Fruit fly (Drosophila melanogaster) whole organism, prepupa: Measurements from ENCODE around the gene CG4887.

Source experiments
- Blimp-1 ChIP-seq: fragments of 200-800 bp; sonication (Bioruptor generic); optimal IDR thresholded peaks from 3 replicates; lab custom pipeline; 2017; ENCODE audit warnings: missing biosample characterization, missing genetic modification characterization, mild to moderate bottlenecking, moderate library complexity, missing genetic modification reagents
- CG10631 ChIP-seq: fragments of 200-800 bp; sonication (Bioruptor generic); optimal IDR thresholded peaks from 2 replicates; lab custom pipeline; 2016; ENCODE audit warnings: missing biosample characterization, missing genetic modification characterization
- CG11294 ChIP-seq: fragments of 200-800 bp; sonication (Bioruptor generic); IDR thresholded peaks from 2 replicates; pipeline ENCODE4 v1.3.6; 2022; ENCODE audit warnings: missing biosample characterization, missing genetic modification characterization
- CG11762 ChIP-seq: fragments of 200-800 bp; sonication (Bioruptor generic); optimal IDR thresholded peaks from 3 replicates; lab custom pipeline; 2016; ENCODE audit warnings: missing biosample characterization, missing genetic modification characterization; ENCODE audit not compliant: insufficient read depth
- CG11902 ChIP-seq: fragments of 200-800 bp; sonication (Bioruptor generic); optimal IDR thresholded peaks from 3 replicates; lab custom pipeline; 2016; ENCODE audit warnings: missing biosample characterization, missing genetic modification characterization
- CG15336 ChIP-seq: fragments of 200-800 bp; sonication (Bioruptor generic); IDR thresholded peaks from 2 replicates; pipeline ENCODE4 v1.3.6; 2022; ENCODE audit warnings: missing biosample characterization, missing genetic modification characterization
- CG1621 ChIP-seq: fragments of 200-800 bp; sonication (Bioruptor generic); optimal IDR thresholded peaks from 3 replicates; lab custom pipeline; 2018; ENCODE audit warnings: missing biosample characterization, mild to moderate bottlenecking, missing genetic modification characterization
- CG16779 ChIP-seq: fragments of 200-800 bp; sonication (Bioruptor generic); optimal IDR thresholded peaks from 3 replicates; lab custom pipeline; 2017; ENCODE audit warnings: missing biosample characterization, mild to moderate bottlenecking, missing genetic modification characterization
- CG3032 ChIP-seq: fragments of 200-800 bp; optimal IDR thresholded peaks from 2 replicates; lab custom pipeline; 2019; ENCODE audit warnings: missing biosample characterization, mild to moderate bottlenecking, missing genetic modification characterization, moderate library complexity
- CG31627 ChIP-seq: fragments of 200-800 bp; sonication (Bioruptor generic); optimal IDR thresholded peaks from 3 replicates; lab custom pipeline; 2016; ENCODE audit warnings: missing biosample characterization, missing genetic modification characterization
- CG32006 ChIP-seq: fragments of 200-800 bp; sonication (Bioruptor generic); optimal IDR thresholded peaks from 3 replicates; lab custom pipeline; 2017; ENCODE audit warnings: missing biosample characterization, mild to moderate bottlenecking, missing genetic modification characterization
- CG34406 ChIP-seq: fragments of 200-800 bp; sonication (Bioruptor generic); optimal IDR thresholded peaks from 3 replicates; lab custom pipeline; 2016; ENCODE audit warnings: missing biosample characterization, missing genetic modification characterization
- CG3919 ChIP-seq: fragments of 200-800 bp; sonication (Bioruptor generic); optimal IDR thresholded peaks from 3 replicates; lab custom pipeline; 2016; ENCODE audit warnings: missing biosample characterization, missing genetic modification characterization
- CG6163 ChIP-seq: fragments of 200-800 bp; sonication (Bioruptor generic); IDR thresholded peaks from 3 replicates; pipeline ENCODE4 v1.3.6; 2022; ENCODE audit warnings: missing biosample characterization, missing genetic modification characterization
- CG6792 ChIP-seq: fragments of 200-800 bp; sonication (Bioruptor generic); optimal IDR thresholded peaks from 3 replicates; lab custom pipeline; 2016; ENCODE audit warnings: missing biosample characterization, missing genetic modification characterization
- CG6808 ChIP-seq: fragments of 200-800 bp; sonication (Bioruptor generic); optimal IDR thresholded peaks from 3 replicates; lab custom pipeline; 2017; ENCODE audit warnings: missing biosample characterization, missing genetic modification characterization, mild to moderate bottlenecking, moderate library complexity, missing genetic modification reagents
- CG6854 ChIP-seq: fragments of 200-800 bp; sonication (Bioruptor generic); optimal IDR thresholded peaks from 2 replicates; lab custom pipeline; 2017; ENCODE audit warnings: missing biosample characterization, mild to moderate bottlenecking, missing genetic modification characterization
- CG8119 ChIP-seq: fragments of 200-800 bp; sonication (Bioruptor generic); IDR thresholded peaks from 3 replicates; pipeline ENCODE4 v1.3.6; 2022; ENCODE audit warnings: missing biosample characterization, missing genetic modification characterization
- CG8319 ChIP-seq: fragments of 200-800 bp; sonication (Bioruptor generic); optimal IDR thresholded peaks from 3 replicates; lab custom pipeline; 2016; ENCODE audit warnings: missing biosample characterization, missing genetic modification characterization
- CG8632 ChIP-seq: fragments of 200-800 bp; sonication (Bioruptor generic); optimal IDR thresholded peaks from 3 replicates; lab custom pipeline; 2016; ENCODE audit warnings: missing biosample characterization, missing genetic modification characterization
- CG9139 ChIP-seq: fragments of 200-800 bp; sonication (Bioruptor generic); optimal IDR thresholded peaks from 3 replicates; lab custom pipeline; 2017; ENCODE audit warnings: missing biosample characterization, mild to moderate bottlenecking, missing genetic modification characterization
- Eip75B ChIP-seq: fragments of 200-800 bp; sonication (Bioruptor generic); optimal IDR thresholded peaks from 3 replicates; lab custom pipeline; 2016; ENCODE audit warnings: missing biosample characterization, missing genetic modification characterization
- Eip78C ChIP-seq: fragments of 200-800 bp; sonication (Bioruptor generic); peaks from one replicate; lab custom pipeline; 2016; ENCODE audit warnings: missing biosample characterization, missing genetic modification characterization
- Ets96B ChIP-seq: fragments of 200-800 bp; optimal IDR thresholded peaks from 2 replicates; lab custom pipeline; 2019; ENCODE audit warnings: missing biosample characterization, mild to moderate bottlenecking, missing genetic modification characterization, moderate library complexity
- Gug ChIP-seq: fragments of 200-800 bp; sonication (Bioruptor generic); IDR thresholded peaks from 2 replicates; pipeline ENCODE4 v1.3.6; 2022; ENCODE audit warnings: missing biosample characterization, missing genetic modification characterization
- Hr38 ChIP-seq: sonication (Bioruptor generic); optimal IDR thresholded peaks from 2 replicates; lab custom pipeline; 2016; ENCODE audit warnings: missing biosample characterization, missing genetic modification characterization
- Hr39 ChIP-seq: fragments of 200-800 bp; sonication (Bioruptor generic); optimal IDR thresholded peaks from 2 replicates; lab custom pipeline; 2016; ENCODE audit warnings: missing biosample characterization, missing genetic modification characterization
- Hr4 ChIP-seq: fragments of 200-800 bp; sonication (Bioruptor generic); optimal IDR thresholded peaks from 3 replicates; lab custom pipeline; 2016; ENCODE audit warnings: missing biosample characterization, missing genetic modification characterization
- Lpt ChIP-seq: fragments of 200-800 bp; sonication (Bioruptor generic); optimal IDR thresholded peaks from 3 replicates; lab custom pipeline; 2016; ENCODE audit warnings: missing biosample characterization, missing genetic modification characterization
- Smox ChIP-seq: fragments of 200-800 bp; sonication (Bioruptor generic); optimal IDR thresholded peaks from 3 replicates; lab custom pipeline; 2016; ENCODE audit warnings: missing biosample characterization, missing genetic modification characterization
- Sox102F ChIP-seq: fragments of 200-800 bp; sonication (Bioruptor generic); optimal IDR thresholded peaks from 2 replicates; lab custom pipeline; 2016; ENCODE audit warnings: missing biosample characterization, mild to moderate bottlenecking, missing genetic modification characterization
- Sox14 ChIP-seq: fragments of 200-800 bp; sonication (Bioruptor generic); optimal IDR thresholded peaks from 3 replicates; lab custom pipeline; 2016; ENCODE audit warnings: missing biosample characterization, missing genetic modification characterization
- Sox15 ChIP-seq: fragments of 200-800 bp; sonication (Bioruptor generic); optimal IDR thresholded peaks from 3 replicates; lab custom pipeline; 2016; ENCODE audit warnings: missing biosample characterization, missing genetic modification characterization
- achi ChIP-seq: fragments of 200-800 bp; sonication (Bioruptor generic); optimal IDR thresholded peaks from 3 replicates; lab custom pipeline; 2016; ENCODE audit warnings: missing biosample characterization, missing genetic modification characterization
- acj6 ChIP-seq: fragments of 200-800 bp; sonication (Bioruptor generic); optimal IDR thresholded peaks from 3 replicates; lab custom pipeline; 2016; ENCODE audit warnings: missing biosample characterization, missing genetic modification characterization
- cyc ChIP-seq: fragments of 200-800 bp; sonication (Bioruptor generic); optimal IDR thresholded peaks from 3 replicates; lab custom pipeline; 2016; ENCODE audit warnings: missing biosample characterization, missing genetic modification characterization
- dac ChIP-seq: fragments of 200-800 bp; sonication (Bioruptor generic); optimal IDR thresholded peaks from 2 replicates; lab custom pipeline; 2017; ENCODE audit warnings: missing biosample characterization, mild to moderate bottlenecking, missing genetic modification characterization
- dsx ChIP-seq: fragments of 200-800 bp; optimal IDR thresholded peaks from 3 replicates; lab custom pipeline; 2019; ENCODE audit warnings: missing biosample characterization, mild to moderate bottlenecking, missing genetic modification characterization, moderate library complexity; ENCODE audit not compliant: poor library complexity, severe bottlenecking
- eg ChIP-seq: fragments of 200-800 bp; sonication (Bioruptor generic); IDR thresholded peaks from 3 replicates; pipeline ENCODE4 v1.3.6; 2022; ENCODE audit warnings: missing biosample characterization, missing genetic modification characterization
- esn ChIP-seq: fragments of 200-800 bp; sonication (Bioruptor generic); optimal IDR thresholded peaks from 2 replicates; lab custom pipeline; 2016; ENCODE audit warnings: missing biosample characterization, mild to moderate bottlenecking, missing genetic modification characterization, moderate library complexity
- fd59A ChIP-seq: fragments of 200-800 bp; sonication (Bioruptor generic); optimal IDR thresholded peaks from 2 replicates; lab custom pipeline; 2017; ENCODE audit warnings: missing biosample characterization, mild to moderate bottlenecking, missing genetic modification characterization, missing genetic modification reagents
- fd85E ChIP-seq: fragments of 200-800 bp; sonication (Bioruptor generic); optimal IDR thresholded peaks from 3 replicates; lab custom pipeline; 2016; ENCODE audit warnings: missing biosample characterization, missing genetic modification characterization
- fkh ChIP-seq: fragments of 200-800 bp; sonication (Bioruptor generic); optimal IDR thresholded peaks from 3 replicates; lab custom pipeline; 2017; ENCODE audit warnings: missing biosample characterization, mild to moderate bottlenecking, missing genetic modification characterization, moderate library complexity
- lz ChIP-seq: fragments of 200-800 bp; sonication (Bioruptor generic); optimal IDR thresholded peaks from 3 replicates; lab custom pipeline; 2016; ENCODE audit warnings: missing biosample characterization, missing genetic modification characterization
- salr ChIP-seq, 2 experiments: fragments of 200-800 bp; sonication (Bioruptor generic); optimal IDR thresholded peaks; 3 replicates each; lab custom pipeline; 2016 to 2018; ENCODE audit warnings: missing biosample characterization in 2 of 2, missing genetic modification characterization in 2 of 2, mild to moderate bottlenecking in 1 of 2
- spab ChIP-seq: fragments of 200-800 bp; sonication (Bioruptor generic); optimal IDR thresholded peaks from 2 replicates; lab custom pipeline; 2017; ENCODE audit warnings: missing biosample characterization, mild to moderate bottlenecking, missing genetic modification characterization, missing genetic modification reagents
- svp ChIP-seq: fragments of 200-800 bp; sonication (Bioruptor generic); peaks from one replicate; lab custom pipeline; 2016; ENCODE audit warnings: missing biosample characterization, missing genetic modification characterization
- topi ChIP-seq: fragments of 200-800 bp; sonication (Bioruptor generic); optimal IDR thresholded peaks from 3 replicates; lab custom pipeline; 2016; ENCODE audit warnings: missing biosample characterization, missing genetic modification characterization
- vri ChIP-seq: fragments of 200-800 bp; sonication (Bioruptor generic); optimal IDR thresholded peaks from 3 replicates; lab custom pipeline; 2016; ENCODE audit warnings: missing biosample characterization, mild to moderate bottlenecking, missing genetic modification characterization

Gene CG4887

dm6 chr2L:1172704-1173107 lies at the start of gene CG4887, which contains the start of gene Charon:
TSS of gene CG4887 (plus strand) at chr2L:1173009.
TSS of gene Charon (minus strand) at chr2L:1172805.
- no peak for TF ChIP-seq Smox
- peak; percentile 64; the same call in 2 of the 3 replicates for TF ChIP-seq eg (GFP tag; lab: Robert Waterston, UW)
- peak; percentile 64 for TF ChIP-seq CG8319 (GFP tag; lab: Kevin White, UChicago)
- no peak for TF ChIP-seq Blimp-1 (GFP tag; lab: Kevin White, UChicago)
- TF ChIP-seq cyc (GFP tag; lab: Kevin White, UChicago), result peak; percentile 87
- TF ChIP-seq Eip78C (GFP tag; lab: Kevin White, UChicago), result no peak
- no peak for TF ChIP-seq fd85E (GFP tag; lab: Kevin White, UChicago)
- TF ChIP-seq fd59A (GFP tag; lab: Kevin White, UChicago), result peak; percentile 32
- TF ChIP-seq Gug (GFP tag; lab: Robert Waterston, UW), result peak; percentile 76
- no peak for TF ChIP-seq Sox102F (GFP tag; lab: Kevin White, UChicago)
- peak; percentile 35 for TF ChIP-seq Lpt (GFP tag; lab: Kevin White, UChicago)
- TF ChIP-seq Hr39 (GFP tag; lab: Kevin White, UChicago), result peak; percentile 89
- peak; percentile 46 for TF ChIP-seq dac (GFP tag; lab: Kevin White, UChicago)
- no peak for TF ChIP-seq CG16779 (tag; lab: Kevin White, UChicago)
- TF ChIP-seq CG34406, result no peak
- peak; percentile 90 for TF ChIP-seq esn (GFP tag; lab: Kevin White, UChicago)
- no peak for TF ChIP-seq Hr4 (GFP tag; lab: Kevin White, UChicago)
- no peak for TF ChIP-seq acj6 (GFP tag; lab: Kevin White, UChicago)
- peak; percentile 74 for TF ChIP-seq CG6792
- TF ChIP-seq CG11294 (GFP tag; lab: Robert Waterston, UW), result peak; percentile 66; the same call in 1 of the 2 replicates
- TF ChIP-seq CG11762 (GFP tag; lab: Kevin White, UChicago), result peak; percentile 50
- no peak for TF ChIP-seq dsx
- peak; percentile 81 for TF ChIP-seq achi (GFP tag; lab: Kevin White, UChicago)
- TF ChIP-seq lz (GFP tag; lab: Kevin White, UChicago), result peak; percentile 87
- TF ChIP-seq CG32006 (GFP tag; lab: Kevin White, UChicago), result no peak
- no peak for TF ChIP-seq CG6808 (GFP tag; lab: Kevin White, UChicago)
- peak; percentile 75 for TF ChIP-seq CG11902 (GFP tag; lab: Kevin White, UChicago)
- peak; percentile 92 for TF ChIP-seq CG31627 (GFP tag; lab: Kevin White, UChicago)
- no peak for TF ChIP-seq Sox14 (GFP tag; lab: Kevin White, UChicago)
- TF ChIP-seq CG10631 (GFP tag; lab: Kevin White, UChicago), result no peak
- no peak for TF ChIP-seq CG9139
- no peak for TF ChIP-seq Eip75B (GFP tag; lab: Kevin White, UChicago)
- TF ChIP-seq CG6854 (GFP tag; lab: Kevin White, UChicago), result peak; percentile 31
- peak; percentile 78 for TF ChIP-seq CG3032
- peak; percentile 48 for TF ChIP-seq CG1621 (tag; lab: Kevin White, UChicago)
- TF ChIP-seq fkh (GFP tag; lab: Kevin White, UChicago), result no peak
- TF ChIP-seq Sox15, result peak; percentile 77
- TF ChIP-seq Ets96B, result peak; percentile 58
- TF ChIP-seq CG3919, result no peak
- peak; percentile 50; the same call in 2 of the 3 replicates for TF ChIP-seq CG6163 (GFP tag; lab: Robert Waterston, UW)
- peak; percentile 37; the same call in 2 of the 3 replicates for TF ChIP-seq CG8119
- TF ChIP-seq topi (GFP tag; lab: Kevin White, UChicago), result peak; percentile 83
- no peak for TF ChIP-seq spab (GFP tag; lab: Kevin White, UChicago)
- TF ChIP-seq Hr38 (GFP tag; lab: Kevin White, UChicago), result peak; percentile 25
- TF ChIP-seq svp, result no peak
- TF ChIP-seq salr (GFP tag; optimal IDR thresholded peaks at IDR 0.05; lab: Kevin White, UChicago), result peak in 1 of 2 experiments; percentile 29
- TF ChIP-seq vri (GFP tag; lab: Kevin White, UChicago), result no peak
- peak; percentile 41; the same call in 1 of the 2 replicates for TF ChIP-seq CG15336 (GFP tag; lab: Robert Waterston, UW)
- TF ChIP-seq CG8632, result no peak
- TF ChIP-seq, all 60 proteins: peak for 27
